Fruit fly (Drosophila melanogaster) whole organism, embryonic: ENCODE measurements around the gene CG5853.
A peak's percentile ranks its signal among the peaks of the same experiment; 100 is the strongest.

Source experiments
- Aef1 ChIP-seq: fragments of 200-800 bp; sonication (Bioruptor generic); IDR thresholded peaks from 3 replicates; pipeline ENCODE4 v1.3.6; 2022; ENCODE audit warnings: missing biosample characterization, missing genetic modification characterization
- Asciz ChIP-seq: fragments of 200-800 bp; sonication (Bioruptor generic); optimal IDR thresholded peaks from 2 replicates; lab custom pipeline; 2017; ENCODE audit warnings: missing biosample characterization, mild to moderate bottlenecking, missing genetic modification characterization, missing genetic modification reagents
- CG11085 ChIP-seq: fragments of 200-800 bp; sonication (Bioruptor generic); IDR thresholded peaks from 2 replicates; pipeline ENCODE4 v1.3.6; 2022; ENCODE audit warnings: missing biosample characterization, missing genetic modification characterization
- CG11456 ChIP-seq: fragments of 200-800 bp; sonication (Bioruptor generic); IDR thresholded peaks from 3 replicates; pipeline ENCODE4 v1.3.6; 2022; ENCODE audit warnings: missing biosample characterization, missing genetic modification characterization
- CG11560 ChIP-seq: fragments of 200-800 bp; sonication (Bioruptor generic); IDR thresholded peaks from 3 replicates; pipeline ENCODE4 v1.3.6; 2022; ENCODE audit warnings: missing biosample characterization, missing genetic modification characterization
- CG11696 ChIP-seq: fragments of 200-800 bp; sonication (Bioruptor generic); IDR thresholded peaks from 2 replicates; pipeline ENCODE4 v1.3.6; 2022; ENCODE audit warnings: missing biosample characterization, missing genetic modification characterization
- CG12155 ChIP-seq: fragments of 200-800 bp; sonication (Bioruptor generic); optimal IDR thresholded peaks from 3 replicates; lab custom pipeline; 2016; ENCODE audit warnings: missing biosample characterization, missing genetic modification characterization
- CG12236 ChIP-seq: fragments of 200-800 bp; sonication (Bioruptor generic); optimal IDR thresholded peaks from 2 replicates; lab custom pipeline; 2016; ENCODE audit warnings: missing biosample characterization, missing genetic modification characterization
- CG12744 ChIP-seq: fragments of 200-800 bp; sonication (Bioruptor generic); optimal IDR thresholded peaks from 2 replicates; lab custom pipeline; 2016; ENCODE audit warnings: missing biosample characterization, missing genetic modification characterization
- CG13296 ChIP-seq: fragments of 200-800 bp; sonication (Bioruptor generic); optimal IDR thresholded peaks from 3 replicates; lab custom pipeline; 2018; ENCODE audit warnings: missing biosample characterization, mild to moderate bottlenecking, missing genetic modification characterization
- CG14441 ChIP-seq: fragments of 200-800 bp; sonication (Bioruptor generic); IDR thresholded peaks from 2 replicates; pipeline ENCODE4 v1.3.6; 2022; ENCODE audit warnings: missing biosample characterization, missing genetic modification characterization
- CG14667 ChIP-seq: fragments of 200-800 bp; sonication (Bioruptor generic); IDR thresholded peaks from 2 replicates; pipeline ENCODE4 v1.3.6; 2022; ENCODE audit warnings: missing biosample characterization, missing genetic modification characterization
- CG15514 ChIP-seq: fragments of 200-800 bp; sonication (Bioruptor generic); optimal IDR thresholded peaks from 3 replicates; lab custom pipeline; 2017; ENCODE audit warnings: missing biosample characterization, missing genetic modification characterization, mild to moderate bottlenecking, moderate library complexity, missing genetic modification reagents
- CG16815 ChIP-seq: fragments of 200-800 bp; sonication (Bioruptor generic); optimal IDR thresholded peaks from 3 replicates; lab custom pipeline; 2017; ENCODE audit warnings: missing biosample characterization, mild to moderate bottlenecking, missing genetic modification characterization
- CG18262 ChIP-seq: fragments of 200-800 bp; optimal IDR thresholded peaks from 3 replicates; lab custom pipeline; 2019; ENCODE audit warnings: missing biosample characterization, mild to moderate bottlenecking, missing genetic modification characterization, moderate library complexity
- CG30431 ChIP-seq: fragments of 200-800 bp; sonication (Bioruptor generic); optimal IDR thresholded peaks from 2 replicates; lab custom pipeline; 2017; ENCODE audit warnings: missing biosample characterization, missing genetic modification characterization
- CG4617 ChIP-seq: fragments of 200-800 bp; sonication (Bioruptor generic); optimal IDR thresholded peaks from 3 replicates; lab custom pipeline; 2016; ENCODE audit warnings: missing biosample characterization, missing genetic modification characterization, borderline replicate concordance
- CG4707 ChIP-seq: fragments of 200-800 bp; sonication (Bioruptor generic); optimal IDR thresholded peaks from 2 replicates; lab custom pipeline; 2018; ENCODE audit warnings: missing biosample characterization, mild to moderate bottlenecking, missing genetic modification characterization, moderate library complexity
- CG5180 ChIP-seq: fragments of 200-800 bp; sonication (Bioruptor generic); optimal IDR thresholded peaks from 3 replicates; lab custom pipeline; 2017; ENCODE audit warnings: missing biosample characterization, missing genetic modification characterization, mild to moderate bottlenecking, moderate library complexity, missing genetic modification reagents
- CG6272 ChIP-seq: fragments of 200-800 bp; sonication (Bioruptor generic); IDR thresholded peaks from 2 replicates; pipeline ENCODE4 v1.3.6; 2022; ENCODE audit warnings: missing biosample characterization, missing genetic modification characterization
- CG6854 ChIP-seq: fragments of 200-800 bp; sonication (Bioruptor generic); optimal IDR thresholded peaks from 3 replicates; lab custom pipeline; 2017; ENCODE audit warnings: missing biosample characterization, mild to moderate bottlenecking, missing genetic modification characterization
- CG7786 ChIP-seq: fragments of 200-800 bp; sonication (Bioruptor generic); optimal IDR thresholded peaks from 2 replicates; lab custom pipeline; 2016; ENCODE audit warnings: missing biosample characterization, missing genetic modification characterization
- CG8388 ChIP-seq: fragments of 200-800 bp; sonication (Bioruptor generic); optimal IDR thresholded peaks from 2 replicates; lab custom pipeline; 2019; ENCODE audit warnings: missing biosample characterization, mild to moderate bottlenecking, missing genetic modification characterization, moderate library complexity
- CG9727 ChIP-seq: fragments of 200-800 bp; sonication (Bioruptor generic); optimal IDR thresholded peaks from 3 replicates; lab custom pipeline; 2017; ENCODE audit warnings: missing biosample characterization, mild to moderate bottlenecking, missing genetic modification characterization
- CG9797 ChIP-seq: fragments of 200-800 bp; sonication (Bioruptor generic); optimal IDR thresholded peaks from 3 replicates; lab custom pipeline; 2018; ENCODE audit warnings: missing biosample characterization, mild to moderate bottlenecking, missing genetic modification characterization
- CG9817 ChIP-seq: fragments of 200-800 bp; sonication (Bioruptor generic); optimal IDR thresholded peaks from 2 replicates; lab custom pipeline; 2018; ENCODE audit warnings: missing biosample characterization, mild to moderate bottlenecking, missing genetic modification characterization, moderate library complexity
- D ChIP-seq, 2 experiments: fragments of 200-800 bp in 1 of 2; fragments of >200 bp in 1 of 2; sonication (Bioruptor generic) in 1 of 2; optimal IDR thresholded peaks; 2 replicates in 1 of 2; 3 replicates in 1 of 2; lab custom pipeline; 2017; ENCODE audit warnings: mild to moderate bottlenecking in 1 of 2, missing biosample characterization in 1 of 2, missing genetic modification characterization in 1 of 2, missing genetic modification reagents in 1 of 2
- Dad ChIP-seq: fragments of 200-800 bp; sonication (Bioruptor generic); optimal IDR thresholded peaks from 3 replicates; lab custom pipeline; 2016; ENCODE audit warnings: missing biosample characterization, missing genetic modification characterization
- Dp ChIP-seq: fragments of 200-800 bp; sonication (Bioruptor generic); optimal IDR thresholded peaks from 2 replicates; lab custom pipeline; 2018; ENCODE audit warnings: missing biosample characterization, mild to moderate bottlenecking, missing genetic modification characterization, moderate library complexity
- E2f1 ChIP-seq: fragments of 200-800 bp; sonication (Bioruptor generic); IDR thresholded peaks from 2 replicates; pipeline ENCODE4 v1.3.6; 2022; ENCODE audit warnings: missing biosample characterization, missing genetic modification characterization
- HLH54F ChIP-seq: fragments of 200-800 bp; sonication (Bioruptor generic); optimal IDR thresholded peaks from 3 replicates; lab custom pipeline; 2016; ENCODE audit warnings: missing biosample characterization, missing genetic modification characterization
- HmgZ ChIP-seq: fragments of 200-800 bp; sonication (Bioruptor generic); optimal IDR thresholded peaks from 2 replicates; lab custom pipeline; 2018; ENCODE audit warnings: missing biosample characterization, mild to moderate bottlenecking, missing genetic modification characterization
- Hsf ChIP-seq: fragments of 200-800 bp; sonication (Bioruptor generic); optimal IDR thresholded peaks from 3 replicates; lab custom pipeline; 2016; ENCODE audit warnings: missing biosample characterization, missing genetic modification characterization
- Mad ChIP-seq: fragments of 200-800 bp; sonication (Bioruptor generic); optimal IDR thresholded peaks from 2 replicates; lab custom pipeline; 2016; ENCODE audit warnings: missing biosample characterization, missing genetic modification characterization
- Ravus ChIP-seq: fragments of 200-800 bp; sonication (Bioruptor generic); IDR thresholded peaks from 2 replicates; pipeline ENCODE4 v1.3.6; 2022; ENCODE audit warnings: missing biosample characterization, missing genetic modification characterization
- ac ChIP-seq: fragments of 200-800 bp; sonication (Bioruptor generic); optimal IDR thresholded peaks from 3 replicates; lab custom pipeline; 2017; ENCODE audit warnings: missing biosample characterization, mild to moderate bottlenecking, missing genetic modification characterization
- al ChIP-seq: fragments of 200-800 bp; sonication (Bioruptor generic); IDR thresholded peaks from 2 replicates; pipeline ENCODE4 v1.3.6; 2022; ENCODE audit warnings: missing biosample characterization, missing genetic modification characterization
- ap ChIP-seq: fragments of 200-800 bp; sonication (Bioruptor generic); IDR thresholded peaks from 2 replicates; pipeline ENCODE4 v1.3.6; 2022; ENCODE audit warnings: missing biosample characterization, missing genetic modification characterization
- az2 ChIP-seq: fragments of 200-800 bp; sonication (Bioruptor generic); optimal IDR thresholded peaks from 3 replicates; lab custom pipeline; 2016; ENCODE audit warnings: missing biosample characterization, missing genetic modification characterization
- chm ChIP-seq: fragments of 200-800 bp; sonication (Bioruptor generic); IDR thresholded peaks from 2 replicates; pipeline ENCODE4 v1.3.6; 2022; ENCODE audit warnings: missing biosample characterization, missing genetic modification characterization
- ems ChIP-seq: fragments of 200-800 bp; sonication (Bioruptor generic); optimal IDR thresholded peaks from 3 replicates; lab custom pipeline; 2016; ENCODE audit warnings: missing biosample characterization, missing genetic modification characterization
- her ChIP-seq: fragments of 200-800 bp; sonication (Bioruptor generic); optimal IDR thresholded peaks from 2 replicates; lab custom pipeline; 2016; ENCODE audit warnings: missing biosample characterization, missing genetic modification characterization
- insv ChIP-seq, 2 experiments: fragments of 200-800 bp; sonication (Bioruptor generic); optimal IDR thresholded peaks; 3 replicates each; lab custom pipeline; 2016 to 2018; ENCODE audit warnings: missing biosample characterization in 2 of 2, missing genetic modification characterization in 2 of 2
- inv ChIP-seq: fragments of 200-800 bp; sonication (Bioruptor generic); IDR thresholded peaks from 2 replicates; pipeline ENCODE4 v1.3.6; 2022; ENCODE audit warnings: missing biosample characterization, missing genetic modification characterization; ENCODE audit not compliant: partially characterized antibody
- luna ChIP-seq: fragments of 200-800 bp; sonication (Bioruptor generic); optimal IDR thresholded peaks from 2 replicates; lab custom pipeline; 2016; ENCODE audit warnings: missing biosample characterization, missing genetic modification characterization
- mirr ChIP-seq: fragments of 200-800 bp; sonication (Bioruptor generic); optimal IDR thresholded peaks from 3 replicates; lab custom pipeline; 2018; ENCODE audit warnings: missing biosample characterization, mild to moderate bottlenecking, missing genetic modification characterization
- oc ChIP-seq: fragments of 200-800 bp; sonication (Bioruptor generic); optimal IDR thresholded peaks from 2 replicates; lab custom pipeline; 2018; ENCODE audit warnings: missing biosample characterization, mild to moderate bottlenecking, missing genetic modification characterization, moderate library complexity
- org-1 ChIP-seq: fragments of 200-800 bp; sonication (Bioruptor generic); optimal IDR thresholded peaks from 2 replicates; lab custom pipeline; 2017; ENCODE audit warnings: missing biosample characterization, missing genetic modification characterization
- pho ChIP-seq: fragments of 200-800 bp; sonication (Bioruptor generic); optimal IDR thresholded peaks from 2 replicates; lab custom pipeline; 2016; ENCODE audit warnings: missing biosample characterization, missing genetic modification characterization
- rib ChIP-seq: fragments of 200-800 bp; sonication (Bioruptor generic); IDR thresholded peaks from 2 replicates; pipeline ENCODE4 v1.3.6; 2022; ENCODE audit warnings: missing biosample characterization, missing genetic modification characterization
- wek ChIP-seq: fragments of 200-800 bp; sonication (Bioruptor generic); optimal IDR thresholded peaks from 3 replicates; lab custom pipeline; 2018; ENCODE audit warnings: missing biosample characterization, mild to moderate bottlenecking, missing genetic modification characterization, moderate library complexity

CG5853 gene

DNA sequence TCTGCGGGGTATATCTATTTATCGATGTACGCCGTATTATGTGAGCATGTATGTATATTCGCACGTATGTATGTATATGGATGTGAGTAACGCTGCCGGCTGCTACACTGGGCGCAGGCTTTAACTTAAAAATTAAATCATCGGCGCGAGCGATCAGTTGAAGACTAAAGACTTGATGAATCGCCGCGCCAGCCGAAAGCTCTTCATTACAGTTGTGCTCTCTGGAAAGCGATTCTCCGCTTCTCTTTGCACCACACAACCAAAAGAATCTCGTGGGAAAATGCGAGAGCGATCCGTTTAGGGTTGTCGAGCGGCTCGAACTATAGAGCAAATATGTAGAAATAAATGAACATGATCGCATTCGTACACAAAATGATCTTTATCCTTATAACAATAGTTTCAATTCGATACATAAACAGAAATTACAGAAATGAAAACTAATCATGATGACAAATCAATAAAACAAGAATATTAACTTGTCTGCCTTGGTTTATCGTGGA is 38.9 kb downstream of the CG5853 start, which contains the start of gene CG13124 (continued):
- TF ChIP-seq Dp (no peak), CG13296 (GFP tag; lab: Kevin White, UChicago) (peak; percentile 3), Aef1 (GFP tag; lab: Robert Waterston, UW) (no peak), CG12744 (GFP tag; lab: Kevin White, UChicago) (no peak), Dad (GFP tag; lab: Kevin White, UChicago) (no peak), E2f1 (GFP tag; lab: Robert Waterston, UW) (no peak), rib (GFP tag; lab: Robert Waterston, UW) (peak; percentile 56; the same call in 1 of the 2 replicates), CG18262 (tag; lab: Kevin White, UChicago) (no peak), al (GFP tag; lab: Robert Waterston, UW) (no peak), oc (tag; lab: Kevin White, UChicago) (no peak), her (peak; percentile 21), CG11696 (GFP tag; lab: Robert Waterston, UW) (no peak), CG9797 (no peak), chm (peak; percentile 57; the same call in 1 of the 2 replicates), CG11456 (GFP tag; lab: Robert Waterston, UW) (no peak), CG5180 (GFP tag; lab: Kevin White, UChicago) (no peak), CG11560 (tag; lab: Robert Waterston, UW) (no peak), CG30431 (GFP tag; lab: Kevin White, UChicago) (no peak), insv (GFP tag; optimal IDR thresholded peaks at IDR 0.05; lab: Kevin White, UChicago) (no peak), CG14441 (GFP tag; lab: Robert Waterston, UW) (no peak), CG9727 (GFP tag; lab: Kevin White, UChicago) (no peak), ems (GFP tag; lab: Kevin White, UChicago) (no peak), CG11085 (no peak), CG7786 (GFP tag; lab: Kevin White, UChicago) (no peak), CG12155 (GFP tag; lab: Kevin White, UChicago) (no peak), HLH54F (no peak), ap (GFP tag; lab: Robert Waterston, UW) (0 out of 2 replicates have a peak, but pooled peaks have one; percentile 22), CG15514 (GFP tag; lab: Kevin White, UChicago) (peak; percentile 43), CG14667 (GFP tag; lab: Robert Waterston, UW) (no peak), wek (GFP tag; lab: Kevin White, UChicago) (peak; percentile 21), Hsf (GFP tag; lab: Kevin White, UChicago) (no peak), CG12236 (GFP tag; lab: Kevin White, UChicago) (no peak), az2 (no peak), CG16815 (no peak), CG4617 (no peak), Asciz (GFP tag; lab: Kevin White, UChicago) (no peak), Mad (GFP tag; lab: Kevin White, UChicago) (no peak), Ravus (GFP tag; lab: Robert Waterston, UW) (no peak), pho (GFP tag; lab: Kevin White, UChicago) (no peak), CG9817 (no peak), ac (GFP tag; lab: Kevin White, UChicago) (no peak), D (optimal IDR thresholded peaks at IDR 0.05; lab: Kevin White, UChicago) (no peak), D (GFP tag; optimal IDR thresholded peaks at IDR 0.05; lab: Kevin White, UChicago) (no peak), CG6272 (no peak), org-1 (GFP tag; lab: Kevin White, UChicago) (no peak), HmgZ (tag; lab: Kevin White, UChicago) (peak; percentile 0), inv (GFP tag; lab: Robert Waterston, UW) (no peak), CG6854 (peak; percentile 42), CG8388 (GFP tag; lab: Kevin White, UChicago) (no peak), CG4707 (GFP tag; lab: Kevin White, UChicago) (no peak), luna (no peak), mirr (GFP tag; lab: Kevin White, UChicago) (peak; percentile 57)
